Worm (Caenorhabditis elegans): ENCODE data around the gene T13H10.2.

The T13H10.2 gene

ce11 chrIV:9998487-9999218 is 34.6 kb downstream of the T13H10.2 start, which contains the start of gene pyp-1:
Gene pyp-1 (minus strand): TSS chrIV:9998925.
- TF ChIP-seq nhr-237 (tag; optimal IDR thresholded peaks at IDR 0.05), result no peak
- TF ChIP-seq fos-1 (tag; optimal IDR thresholded peaks at IDR 0.05), result peak; percentile 56
- peak; percentile 33 for TF ChIP-seq ama-1 (optimal IDR thresholded peaks at IDR 0.05)
- peak in 1 of 2 experiments; percentile 69 for TF ChIP-seq lsy-2 (tag; optimal IDR thresholded peaks at IDR 0.05)
- no peak for TF ChIP-seq Y55F3AM.14 (GFP tag; optimal IDR thresholded peaks at IDR 0.05)
- TF ChIP-seq sma-9 (GFP tag; optimal IDR thresholded peaks at IDR 0.05), result peak; percentile 22
- TF ChIP-seq sma-9 (tag; optimal IDR thresholded peaks at IDR 0.05), result no peak
- TF ChIP-seq unc-55 (GFP tag; optimal IDR thresholded peaks at IDR 0.05), result peak; percentile 34

DNA sequence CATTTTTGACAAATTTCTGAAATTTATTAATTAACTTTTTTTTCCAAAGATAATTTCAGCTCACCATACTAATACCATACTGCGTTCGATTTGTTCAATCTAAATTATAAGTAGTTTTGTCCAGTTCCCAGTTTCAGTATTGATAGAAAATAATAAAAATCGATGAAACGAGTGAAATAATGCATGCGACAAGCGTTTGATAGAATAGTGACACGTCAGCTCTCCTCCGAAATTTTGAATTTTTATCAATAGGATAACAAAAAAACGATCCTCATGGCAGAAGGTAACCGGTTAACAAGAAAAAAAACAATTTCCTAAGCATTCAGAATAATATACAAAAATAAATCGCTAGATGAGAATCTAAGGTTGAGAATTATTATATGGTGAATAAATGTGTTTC is 37.7 kb downstream of the T13H10.2 start, which contains the start of gene C47E12.3:
TSS of gene C47E12.3 (minus strand) at position 101 of the 400 bp plus-strand sequence.
- TF ChIP-seq sma-3 (GFP tag; optimal IDR thresholded peaks at IDR 0.05), result no peak
- TF ChIP-seq nhr-10 (tag; optimal IDR thresholded peaks at IDR 0.05), result no peak
- no peak for TF ChIP-seq lin-13 (GFP tag; optimal IDR thresholded peaks at IDR 0.05)
- no peak for TF ChIP-seq fos-1 (tag; optimal IDR thresholded peaks at IDR 0.05)
- no peak for TF ChIP-seq Y55F3AM.14 (GFP tag; optimal IDR thresholded peaks at IDR 0.05)
- no peak for TF ChIP-seq mab-5 (tag; optimal IDR thresholded peaks at IDR 0.05)
- no peak for TF ChIP-seq nhr-6 (tag; optimal IDR thresholded peaks at IDR 0.05)
- TF ChIP-seq nhr-21 (tag; optimal IDR thresholded peaks at IDR 0.05), result no peak
- no peak for TF ChIP-seq unc-39 (tag; optimal IDR thresholded peaks at IDR 0.05)
- no peak for TF ChIP-seq ztf-4 (tag; optimal IDR thresholded peaks at IDR 0.05)
- no peak for TF ChIP-seq elt-3 (tag; optimal IDR thresholded peaks at IDR 0.05)
- TF ChIP-seq unc-55 (GFP tag; optimal IDR thresholded peaks at IDR 0.05), result no peak
- no peak for TF ChIP-seq sma-9 (GFP tag; optimal IDR thresholded peaks at IDR 0.05)
- TF ChIP-seq sma-9 (tag; optimal IDR thresholded peaks at IDR 0.05), result no peak
- TF ChIP-seq blmp-1 (tag; optimal IDR thresholded peaks at IDR 0.05; ENCODE audit: insufficient read depth), result no peak
- no peak for TF ChIP-seq nhr-11 (tag; optimal IDR thresholded peaks at IDR 0.05)

DNA sequence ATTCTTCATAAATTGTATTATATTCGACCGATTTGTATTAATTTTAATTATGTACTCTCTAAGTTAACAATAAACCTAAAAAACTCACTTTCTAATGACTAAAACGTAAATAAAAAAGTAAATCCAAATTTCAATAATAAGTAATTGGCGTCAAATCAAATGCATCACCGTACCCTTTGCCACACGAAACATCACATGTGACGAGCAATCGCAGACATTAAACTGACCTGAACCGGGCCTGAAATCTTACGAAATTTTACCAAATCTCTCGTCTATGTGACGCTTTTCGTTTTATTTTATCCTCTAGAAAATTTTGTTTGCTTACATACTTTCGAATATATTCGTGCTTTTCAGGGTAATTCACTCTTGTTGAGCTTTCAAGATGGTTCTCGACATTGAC is 39.3 kb downstream of the T13H10.2 start, which contains the start of the genes C47E12.2 and sars-1:
TSS of gene C47E12.2 (minus strand) at position 131 of the 400 bp plus-strand sequence.
TSS of gene sars-1 (plus strand) at position 355 of the 400 bp plus-strand sequence.
- peak; percentile 58 to 92 for TF ChIP-seq lsy-2 (tag; optimal IDR thresholded peaks at IDR 0.05)
- peak; percentile 32 for TF ChIP-seq crh-2 (tag; optimal IDR thresholded peaks at IDR 0.05)
- peak; percentile 18 for TF ChIP-seq C34F6.9 (tag; optimal IDR thresholded peaks at IDR 0.05)
- TF ChIP-seq mbf-1 (tag; optimal IDR thresholded peaks at IDR 0.05), result no peak
- TF ChIP-seq mab-5 (tag; optimal IDR thresholded peaks at IDR 0.05), result no peak
- no peak for TF ChIP-seq nhr-237 (tag; optimal IDR thresholded peaks at IDR 0.05)
- no peak for TF ChIP-seq skn-1 (tag; optimal IDR thresholded peaks at IDR 0.05)
- TF ChIP-seq nhr-11 (tag; optimal IDR thresholded peaks at IDR 0.05), result no peak
- no peak for TF ChIP-seq lin-39 (tag; optimal IDR thresholded peaks at IDR 0.05)
- no peak for TF ChIP-seq ama-1 (optimal IDR thresholded peaks at IDR 0.05)
- no peak for TF ChIP-seq ceh-16 (tag; optimal IDR thresholded peaks at IDR 0.05)
- no peak for TF ChIP-seq ztf-11 (tag; optimal IDR thresholded peaks at IDR 0.05)
- TF ChIP-seq nhr-129 (tag; optimal IDR thresholded peaks at IDR 0.05), result peak; percentile 88

DNA sequence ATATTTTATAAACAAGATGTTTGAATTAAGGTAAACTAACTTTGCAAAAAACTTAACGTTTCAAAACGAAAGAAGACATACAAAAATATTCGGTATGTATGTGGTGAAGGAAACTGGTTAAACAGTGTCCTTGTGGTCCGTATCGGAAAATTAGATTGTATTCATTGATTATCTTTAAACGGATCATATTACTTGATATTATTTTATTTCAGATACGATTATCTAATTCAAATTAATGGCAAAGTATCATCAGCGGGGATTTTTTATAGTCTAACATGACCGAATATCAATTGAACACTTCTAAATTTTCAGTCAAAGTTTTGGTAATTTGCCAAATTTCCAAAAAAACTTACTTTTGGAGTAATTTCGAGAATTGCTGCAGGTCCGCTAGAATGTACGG is 42.7 kb downstream of the T13H10.2 start, which contains the start of gene C47E12.13:
TSS of gene C47E12.13 (minus strand) at position 101 of the 400 bp plus-strand sequence.
- TF ChIP-seq elt-1 (tag; optimal IDR thresholded peaks at IDR 0.05) (no peak), ztf-11 (tag; optimal IDR thresholded peaks at IDR 0.05) (no peak), ztf-4 (tag; optimal IDR thresholded peaks at IDR 0.05) (no peak), ztf-1 (GFP tag; conservative IDR thresholded peaks at IDR 0.05) (no peak), alr-1 (tag; optimal IDR thresholded peaks at IDR 0.05) (no peak), aly-2 (tag; optimal IDR thresholded peaks at IDR 0.05) (no peak), lin-39 (tag; optimal IDR thresholded peaks at IDR 0.05) (no peak), unc-55 (GFP tag; optimal IDR thresholded peaks at IDR 0.05) (no peak), ceh-82 (tag; optimal IDR thresholded peaks at IDR 0.05) (no peak)

- TF ChIP-seq crh-2 (tag; optimal IDR thresholded peaks at IDR 0.05) (peak; percentile 60), mab-5 (tag; optimal IDR thresholded peaks at IDR 0.05) (no peak), nhr-129 (tag; optimal IDR thresholded peaks at IDR 0.05) (peak; percentile 11), mdl-1 (tag; optimal IDR thresholded peaks at IDR 0.05) (peak in 1 of 2 experiments; percentile 19), lin-13 (GFP tag; optimal IDR thresholded peaks at IDR 0.05) (no peak), nhr-21 (tag; optimal IDR thresholded peaks at IDR 0.05) (peak; percentile 64), blmp-1 (tag; optimal IDR thresholded peaks at IDR 0.05; ENCODE audit: insufficient read depth) (peak; percentile 93), sma-3 (GFP tag; optimal IDR thresholded peaks at IDR 0.05) (peak; percentile 37), F13H6.1 (tag; optimal IDR thresholded peaks at IDR 0.05) (peak; percentile 43), nhr-25 (tag; optimal IDR thresholded peaks at IDR 0.05) (peak; percentile 60), aly-2 (tag; optimal IDR thresholded peaks at IDR 0.05) (no peak), C34F6.9 (tag; optimal IDR thresholded peaks at IDR 0.05) (peak; percentile 8), fos-1 (tag; optimal IDR thresholded peaks at IDR 0.05) (peak; percentile 46), unc-62 (GFP tag; optimal IDR thresholded peaks at IDR 0.05) (no peak), lsy-2 (tag; optimal IDR thresholded peaks at IDR 0.05) (peak in 1 of 2 experiments; percentile 9)
Observed at ce11 chrIV:10007758-10008157, 43.7 kb downstream of the T13H10.2 start.
